Worm (Caenorhabditis elegans) whole organism, mixed stage, embryonic: ENCODE results near the gene C07G3.10.

ENCODE experiments used
- M03D4.4 ChIP-seq: sonication (generic microtip); optimal IDR thresholded peaks from 2 replicates; lab custom pipeline; 2017; ENCODE audit warnings: mild to moderate bottlenecking, missing genetic modification characterization, missing compliant biosample characterization
- bed-3 ChIP-seq: fragments of 200-800 bp; sonication (Bioruptor generic); optimal IDR thresholded peaks from 3 replicates; lab custom pipeline; 2018; ENCODE audit warnings: mild to moderate bottlenecking, missing genetic modification characterization, moderate library complexity, missing compliant biosample characterization
- blmp-1 ChIP-seq: fragments of 150-350 bp; optimal IDR thresholded peaks from 2 replicates; lab custom pipeline; 2014; ENCODE audit warnings: missing biosample characterization, missing genetic modification characterization
- ceh-43 ChIP-seq: fragments of 200-800 bp; sonication (Bioruptor generic); optimal IDR thresholded peaks from 2 replicates; lab custom pipeline; 2018; ENCODE audit warnings: mild to moderate bottlenecking, missing genetic modification characterization, moderate library complexity, missing compliant biosample characterization
- ceh-83 ChIP-seq: fragments of 200-800 bp; sonication (Bioruptor generic); optimal IDR thresholded peaks from 2 replicates; lab custom pipeline; 2018; ENCODE audit warnings: mild to moderate bottlenecking, missing genetic modification characterization, missing compliant biosample characterization
- ces-1 ChIP-seq: fragments of 150-350 bp; optimal IDR thresholded peaks from 2 replicates; lab custom pipeline; 2014; ENCODE audit warnings: missing biosample characterization, missing genetic modification reagents, missing genetic modification characterization
- cnd-1 ChIP-seq: fragments of 200-800 bp; sonication (Bioruptor generic); optimal IDR thresholded peaks from 2 replicates; lab custom pipeline; 2018; ENCODE audit warnings: mild to moderate bottlenecking, missing genetic modification characterization, missing compliant biosample characterization
- drap-1 ChIP-seq: fragments of 200-800 bp; sonication (Bioruptor generic); optimal IDR thresholded peaks from 3 replicates; lab custom pipeline; 2018; ENCODE audit warnings: mild to moderate bottlenecking, missing genetic modification characterization, missing compliant biosample characterization
- elt-1 ChIP-seq: sonication (generic microtip); optimal IDR thresholded peaks from 2 replicates; lab custom pipeline; 2017; ENCODE audit warnings: missing genetic modification characterization, mild to moderate bottlenecking, missing compliant biosample characterization, antibody characterized with exemption, moderate library complexity, borderline replicate concordance; ENCODE audit not compliant: insufficient read depth
- elt-3 ChIP-seq: fragments of 150-350 bp; optimal IDR thresholded peaks from 2 replicates; lab custom pipeline; 2014; ENCODE audit warnings: missing biosample characterization, missing genetic modification characterization
- ham-2 ChIP-seq: fragments of 200-800 bp; sonication (Bioruptor generic); optimal IDR thresholded peaks from 2 replicates; lab custom pipeline; 2018; ENCODE audit warnings: mild to moderate bottlenecking, missing genetic modification characterization, missing compliant biosample characterization
- hlh-1 ChIP-seq: fragments of 150-350 bp; optimal IDR thresholded peaks from 2 replicates; lab custom pipeline; 2014; ENCODE audit warnings: missing biosample characterization, missing genetic modification reagents, missing genetic modification characterization
- lin-13 ChIP-seq: fragments of 150-350 bp; optimal IDR thresholded peaks from 2 replicates; lab custom pipeline; 2014; ENCODE audit warnings: missing biosample characterization, missing genetic modification characterization
- lin-32 ChIP-seq: fragments of 200-800 bp; sonication (Bioruptor generic); optimal IDR thresholded peaks from 2 replicates; lab custom pipeline; 2018; ENCODE audit warnings: mild to moderate bottlenecking, missing genetic modification characterization, missing compliant biosample characterization
- mab-5 ChIP-seq: fragments of 150-350 bp; optimal IDR thresholded peaks from 2 replicates; lab custom pipeline; 2014; ENCODE audit warnings: missing biosample characterization, missing genetic modification characterization
- mep-1 ChIP-seq: fragments of 150-350 bp; optimal IDR thresholded peaks from 2 replicates; lab custom pipeline; 2017; ENCODE audit warnings: missing biosample characterization, missing genetic modification reagents, missing genetic modification characterization, inconsistent platforms
- mls-2 ChIP-seq: sonication (generic microtip); optimal IDR thresholded peaks from 2 replicates; lab custom pipeline; 2016; ENCODE audit warnings: mild to moderate bottlenecking, missing genetic modification characterization, moderate library complexity, missing compliant biosample characterization
- nhr-12 ChIP-seq: fragments of 150-350 bp; optimal IDR thresholded peaks from 2 replicates; lab custom pipeline; 2014; ENCODE audit warnings: missing biosample characterization, missing genetic modification characterization
- nhr-2 ChIP-seq: fragments of 150-350 bp; optimal IDR thresholded peaks from 2 replicates; lab custom pipeline; 2014; ENCODE audit warnings: missing biosample characterization, missing genetic modification characterization
- nhr-237 ChIP-seq: fragments of 150-350 bp; optimal IDR thresholded peaks from 2 replicates; lab custom pipeline; 2014; ENCODE audit warnings: missing biosample characterization, missing genetic modification characterization
- pha-4 ChIP-seq: fragments of 150-350 bp; optimal IDR thresholded peaks from 2 replicates; lab custom pipeline; 2018; ENCODE audit warnings: missing biosample characterization, missing genetic modification reagents, missing genetic modification characterization
- sem-2 ChIP-seq: fragments of 200-800 bp; sonication (Bioruptor generic); optimal IDR thresholded peaks from 2 replicates; lab custom pipeline; 2018; ENCODE audit warnings: mild to moderate bottlenecking, missing genetic modification characterization, missing compliant biosample characterization
- snpc-4 ChIP-seq: fragments of 150-350 bp; optimal IDR thresholded peaks from 2 replicates; lab custom pipeline; 2014; ENCODE audit warnings: missing biosample characterization, missing genetic modification characterization
- tbx-8 ChIP-seq: fragments of 200-800 bp; sonication (Bioruptor generic); optimal IDR thresholded peaks from 2 replicates; lab custom pipeline; 2018; ENCODE audit warnings: mild to moderate bottlenecking, missing genetic modification characterization, moderate library complexity, missing compliant biosample characterization
- unc-120 ChIP-seq: sonication (generic microtip); optimal IDR thresholded peaks from 2 replicates; lab custom pipeline; 2017; ENCODE audit warnings: missing genetic modification characterization, missing compliant biosample characterization; ENCODE audit not compliant: poor library complexity, severe bottlenecking
- unc-62 ChIP-seq: fragments of 150-350 bp; optimal IDR thresholded peaks from 2 replicates; lab custom pipeline; 2014; ENCODE audit warnings: missing biosample characterization, missing genetic modification reagents, missing genetic modification characterization
- zip-8 ChIP-seq: fragments of 150-350 bp; optimal IDR thresholded peaks from 2 replicates; lab custom pipeline; 2014; ENCODE audit warnings: missing biosample characterization, missing genetic modification characterization
- ztf-11 ChIP-seq: fragments of 150-350 bp; optimal IDR thresholded peaks from 2 replicates; lab custom pipeline; 2014; ENCODE audit warnings: missing biosample characterization, missing genetic modification characterization

The C07G3.10 gene

DNA sequence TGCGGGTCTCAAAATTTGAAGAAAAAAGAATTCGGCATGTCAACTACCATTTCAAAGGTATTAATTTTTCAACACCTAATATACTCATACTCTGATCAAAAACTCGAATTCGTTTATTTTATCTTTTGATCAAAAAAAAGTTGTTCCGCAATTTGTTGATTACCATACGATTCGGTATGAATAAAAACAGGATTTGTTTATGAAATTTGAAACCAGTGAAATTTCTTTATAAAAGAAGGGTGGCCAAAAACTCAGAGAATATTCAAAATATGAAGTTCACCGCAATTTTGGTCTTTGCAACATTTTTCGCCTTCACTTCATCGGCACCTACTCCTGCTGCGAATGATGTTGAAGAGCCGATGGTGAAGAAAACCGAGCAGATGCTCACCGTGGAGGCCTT, at the start of gene C07G3.10, which contains the start of gene C07G3.8:
Gene C07G3.10 (plus strand): TSS at position 270 of the 400 bp plus-strand sequence.
Gene C07G3.8 (minus strand): TSS at position 101 of the 400 bp plus-strand sequence.
- TF ChIP-seq lin-32 (GFP tag; lab: Kevin White, UChicago) (no peak), elt-1 (tag; lab: Kevin White, UChicago) (no peak), mab-5 (tag; lab: Kevin White, UChicago) (no peak), snpc-4 (tag; lab: Kevin White, UChicago) (no peak), sem-2 (GFP tag; lab: Kevin White, UChicago) (no peak), elt-3 (tag; lab: Kevin White, UChicago) (no peak), blmp-1 (tag; lab: Kevin White, UChicago) (no peak), bed-3 (no peak), unc-120 (tag; lab: Kevin White, UChicago) (no peak), mls-2 (tag; lab: Kevin White, UChicago) (no peak)

DNA sequence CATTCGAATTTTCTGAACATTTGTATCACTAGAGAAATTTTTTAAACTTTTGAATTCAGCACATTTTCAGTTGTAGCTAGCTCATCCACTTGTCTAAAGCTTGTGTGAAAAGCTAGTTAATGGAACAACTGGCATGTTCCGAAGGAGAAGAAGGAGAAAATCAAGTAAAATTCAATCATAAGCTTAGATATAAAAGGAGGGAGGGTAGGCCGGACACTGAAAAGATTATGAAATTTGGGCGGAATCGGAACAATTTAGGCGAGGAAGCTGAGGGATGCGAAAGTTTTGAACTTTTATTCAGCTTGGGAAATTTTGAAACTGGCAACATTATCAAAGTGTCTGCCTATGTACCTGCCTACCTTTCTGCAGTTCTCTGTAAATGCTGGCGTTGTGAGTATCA, 49.6 kb upstream of the C07G3.10 start:
- TF ChIP-seq ces-1 (peak; percentile 94), nhr-237 (tag; lab: Kevin White, UChicago) (no peak), ceh-43 (GFP tag; lab: Kevin White, UChicago) (no peak)

- TF ChIP-seq unc-120 (tag; lab: Kevin White, UChicago) (no peak), lin-13 (peak; percentile 32), nhr-2 (tag; lab: Kevin White, UChicago) (no peak), cnd-1 (tag; lab: Kevin White, UChicago) (peak; percentile 44), nhr-12 (tag; lab: Kevin White, UChicago) (no peak), ces-1 (peak; percentile 93), hlh-1 (tag; lab: Kevin White, UChicago) (peak; percentile 76)
- TF ChIP-seq, all 35 proteins: peak for 4
These were observed 47.5 kb upstream of the C07G3.10 start for ce11 chrV:3454620-3455019.

DNA sequence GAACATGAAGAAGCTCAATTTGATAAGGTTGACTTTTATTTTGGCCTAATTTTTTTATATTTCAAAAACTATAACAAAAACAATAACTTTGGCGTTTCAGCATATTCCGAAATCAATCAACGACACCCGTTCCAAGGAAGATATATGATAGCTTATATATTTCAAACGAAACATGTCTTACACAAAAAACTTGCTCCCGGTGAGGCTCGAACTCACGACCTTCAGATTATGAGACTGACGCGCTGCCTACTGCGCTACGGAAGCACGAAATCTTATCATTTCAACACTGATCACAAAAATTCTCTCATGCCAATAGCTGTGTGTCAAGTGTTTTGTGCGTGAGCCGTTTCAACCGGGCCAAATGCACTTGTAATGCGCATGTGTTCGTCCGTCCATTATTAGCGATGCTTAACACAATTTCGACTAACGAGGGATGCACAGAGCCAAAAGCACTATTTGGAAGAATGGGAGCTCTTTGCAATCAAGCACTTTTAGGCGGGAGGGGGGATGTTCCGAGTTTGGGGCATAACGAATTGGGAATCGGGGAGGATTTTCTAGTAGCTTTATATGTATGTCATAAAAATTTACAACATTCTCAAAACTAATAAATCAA, 46.9 kb upstream of the C07G3.10 start:
- TF ChIP-seq ces-1 (peak; percentile 93), bed-3 (no peak), lin-32 (GFP tag; lab: Kevin White, UChicago) (no peak), drap-1 (GFP tag; lab: Kevin White, UChicago) (no peak), unc-120 (tag; lab: Kevin White, UChicago) (no peak), ceh-83 (GFP tag; lab: Kevin White, UChicago) (no peak)

ce11 chrV:3459919-3460318, 42.2 kb upstream of the C07G3.10 start, which contains the start of gene slc-28.2:
TSS of gene slc-28.2 (plus strand) at chrV:3460219.
- TF ChIP-seq ceh-43 (GFP tag; lab: Kevin White, UChicago) (no peak), ztf-11 (tag; lab: Kevin White, UChicago) (no peak), zip-8 (tag; lab: Kevin White, UChicago) (no peak), nhr-237 (tag; lab: Kevin White, UChicago) (no peak), nhr-12 (tag; lab: Kevin White, UChicago) (no peak), cnd-1 (tag; lab: Kevin White, UChicago) (no peak), M03D4.4 (no peak), unc-120 (tag; lab: Kevin White, UChicago) (no peak), mep-1 (no peak)
- TF ChIP-seq, all 35 proteins: peak for 0

DNA sequence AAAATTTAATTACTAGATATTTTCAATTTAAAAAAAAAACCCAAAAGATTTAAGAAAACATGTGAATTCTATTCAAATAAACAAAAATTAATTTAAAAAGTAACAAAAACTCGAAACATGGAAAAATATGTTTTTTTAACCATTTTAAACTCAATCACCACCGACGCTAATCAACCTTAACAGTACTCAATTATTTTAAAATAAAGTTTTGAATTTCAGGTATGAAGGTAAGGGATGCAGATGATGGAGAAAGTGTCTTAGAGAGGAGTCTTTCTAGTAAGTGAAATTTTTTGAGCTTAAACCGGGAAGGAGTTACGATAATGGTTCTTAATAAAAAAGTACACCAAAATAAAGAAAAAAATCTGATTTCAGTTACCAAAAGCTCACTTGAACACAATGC, 38.6 kb upstream of the C07G3.10 start, which contains the start of gene slc-28.1:
Gene slc-28.1 (plus strand): TSS at position 301 of the 400 bp plus-strand sequence.
- TF ChIP-seq ham-2 (GFP tag; lab: Kevin White, UChicago), result no peak
- TF ChIP-seq lin-32 (GFP tag; lab: Kevin White, UChicago), result no peak
- TF ChIP-seq blmp-1 (tag; lab: Kevin White, UChicago), result no peak

ce11 chrV:3464897-3465296, 37.2 kb upstream of the C07G3.10 start:
- TF ChIP-seq drap-1 (GFP tag; lab: Kevin White, UChicago) (no peak), ceh-43 (GFP tag; lab: Kevin White, UChicago) (no peak), elt-1 (tag; lab: Kevin White, UChicago) (no peak), unc-120 (tag; lab: Kevin White, UChicago) (no peak), pha-4 (no peak), ham-2 (GFP tag; lab: Kevin White, UChicago) (no peak), ztf-11 (tag; lab: Kevin White, UChicago) (no peak), unc-62 (no peak), M03D4.4 (no peak), nhr-2 (tag; lab: Kevin White, UChicago) (no peak), lin-13 (no peak), elt-3 (tag; lab: Kevin White, UChicago) (no peak), blmp-1 (tag; lab: Kevin White, UChicago) (no peak), sem-2 (GFP tag; lab: Kevin White, UChicago) (no peak), zip-8 (tag; lab: Kevin White, UChicago) (no peak), ces-1 (no peak), mab-5 (tag; lab: Kevin White, UChicago) (no peak), hlh-1 (tag; lab: Kevin White, UChicago) (no peak), tbx-8 (no peak)
- TF ChIP-seq, all 35 proteins: peak for 0
